Worm (Caenorhabditis elegans): ENCODE results near the gene F13A2.5.

ce11 chrV:4384482-4384881 is 17.3 kb downstream of the F13A2.5 start, which contains the start of gene F13A2.2:
- TF ChIP-seq unc-120 (tag; optimal IDR thresholded peaks at IDR 0.05; ENCODE audit: poor library complexity, severe bottlenecking), result no peak
- TF ChIP-seq elt-1 (tag; optimal IDR thresholded peaks at IDR 0.05; ENCODE audit: borderline replicate concordance, insufficient read depth), result no peak
- TF ChIP-seq unc-62 (GFP tag; optimal IDR thresholded peaks at IDR 0.05), result no peak
- no peak for TF ChIP-seq snpc-4 (tag; optimal IDR thresholded peaks at IDR 0.05)
- TF ChIP-seq pha-4 (tag; optimal IDR thresholded peaks at IDR 0.05), result no peak
- no peak for TF ChIP-seq nhr-12 (tag; optimal IDR thresholded peaks at IDR 0.05)
- TF ChIP-seq nhr-237 (tag; optimal IDR thresholded peaks at IDR 0.05), result no peak
- TF ChIP-seq lin-32 (GFP tag; optimal IDR thresholded peaks at IDR 0.05), result no peak
- no peak for TF ChIP-seq nhr-28 (tag; optimal IDR thresholded peaks at IDR 0.05)
- TF ChIP-seq lin-13 (tag; optimal IDR thresholded peaks at IDR 0.05), result no peak
- no peak for TF ChIP-seq sem-2 (GFP tag; optimal IDR thresholded peaks at IDR 0.05)
- TF ChIP-seq ceh-83 (GFP tag; optimal IDR thresholded peaks at IDR 0.05), result no peak
- TF ChIP-seq unc-39 (tag; optimal IDR thresholded peaks at IDR 0.05), result no peak

Data from whole organism, mixed stage, embryonic.